Worm (Caenorhabditis elegans): ENCODE measurements around the gene F10C1.8.

F10C1.8 gene

DNA sequence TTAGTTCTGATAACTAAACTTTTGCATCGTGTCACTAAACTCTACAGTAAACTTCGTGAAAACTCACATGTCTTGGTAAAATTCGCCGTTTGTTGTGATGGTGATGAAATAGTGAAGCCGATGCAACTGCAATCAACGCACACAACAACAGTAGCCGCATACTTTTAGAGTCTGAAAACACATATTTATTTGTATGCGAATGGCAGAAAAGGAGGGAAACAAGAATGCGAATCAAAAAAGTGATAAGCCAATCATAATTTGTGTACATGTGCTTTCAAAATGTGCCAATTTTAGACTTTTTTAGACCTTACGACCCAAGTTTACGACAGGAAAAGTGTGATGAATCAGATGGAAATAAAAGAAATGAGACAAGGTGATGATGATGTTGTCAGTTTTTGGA lies 51.0 kb downstream of the F10C1.8 start, which contains the start of gene K05F1.10:
TSS of gene K05F1.10 (minus strand) at position 171 of the 400 bp plus-strand sequence.
- TF ChIP-seq dmd-6 (GFP tag; IDR thresholded peaks at IDR 0.05) (peak; percentile 46), daf-16 (GFP tag; optimal IDR thresholded peaks at IDR 0.05) (no peak), daf-16 (tag; optimal IDR thresholded peaks at IDR 0.05) (peak; percentile 88), lin-39 (tag; optimal IDR thresholded peaks at IDR 0.05) (no peak), tra-1 (GFP tag; IDR thresholded peaks at IDR 0.05) (no peak), saeg-2 (GFP tag; IDR thresholded peaks at IDR 0.05) (no peak), hlh-30 (tag; optimal IDR thresholded peaks at IDR 0.05; ENCODE audit: insufficient read depth) (peak; percentile 45), hlh-11 (tag; optimal IDR thresholded peaks at IDR 0.05) (peak; percentile 38), F37D6.2 (tag; optimal IDR thresholded peaks at IDR 0.05) (no peak), nhr-28 (tag; optimal IDR thresholded peaks at IDR 0.05) (peak; percentile 23), nhr-6 (tag; optimal IDR thresholded peaks at IDR 0.05) (no peak), dve-1 (tag; optimal IDR thresholded peaks at IDR 0.05; ENCODE audit: insufficient read depth) (peak; percentile 4), php-3 (GFP tag; IDR thresholded peaks at IDR 0.05) (peak; percentile 46; the same call in 1 of the 2 replicates), mdl-1 (tag; optimal IDR thresholded peaks at IDR 0.05) (peak in 1 of 2 experiments; percentile 3), pqm-1 (tag; optimal IDR thresholded peaks at IDR 0.05) (peak; percentile 19)
